Worm (Caenorhabditis elegans): ENCODE data around the gene ccf-1.

ccf-1 gene

ce11 chrIII:11931960-11932359 lies 11.9 kb upstream of the ccf-1 start:
- TF ChIP-seq unc-62 (GFP tag; optimal IDR thresholded peaks at IDR 0.05): no peak

- no peak for TF ChIP-seq unc-62 (GFP tag; optimal IDR thresholded peaks at IDR 0.05)
Observed at ce11 chrIII:11930899-11931298, 10.9 kb upstream of the ccf-1 start.

ce11 chrIII:11923586-11923985 lies 3.5 kb upstream of the ccf-1 start, which contains the start of gene nft-1:
TSS of gene nft-1 (plus strand) at chrIII:11923886.
- TF ChIP-seq unc-62 (GFP tag; optimal IDR thresholded peaks at IDR 0.05): no peak

ce11 chrIII:11921658-11922098 lies 1.6 kb upstream of the ccf-1 start, which contains the start of gene Y56A3A.22:
TSS of gene Y56A3A.22 (plus strand) at chrIII:11921692.
- TF ChIP-seq unc-62 (GFP tag; optimal IDR thresholded peaks at IDR 0.05): no peak

ce11 chrIII:11918247-11918769 lies 1.7 kb downstream of the ccf-1 start, which contains the start of gene znf-593:
TSS of gene znf-593 (minus strand) at chrIII:11918719.
- no peak for TF ChIP-seq unc-62 (GFP tag; optimal IDR thresholded peaks at IDR 0.05)

ce11 chrIII:11917525-11917924 lies 2.5 kb downstream of the ccf-1 start:
- no peak for TF ChIP-seq unc-62 (GFP tag; optimal IDR thresholded peaks at IDR 0.05)

ce11 chrIII:11917090-11917489 lies 2.9 kb downstream of the ccf-1 start:
- no peak for TF ChIP-seq unc-62 (GFP tag; optimal IDR thresholded peaks at IDR 0.05)

ce11 chrIII:11916260-11916659 lies 3.8 kb downstream of the ccf-1 start:
- no peak for TF ChIP-seq unc-62 (GFP tag; optimal IDR thresholded peaks at IDR 0.05)

- no peak for TF ChIP-seq unc-62 (GFP tag; optimal IDR thresholded peaks at IDR 0.05)
Observed at ce11 chrIII:11915666-11916065, 4.4 kb downstream of the ccf-1 start, which contains the start of the genes ndab-1 and npp-16. TSS of gene ndab-1 (minus strand) at chrIII:11915712. TSS of gene npp-16 (plus strand) at chrIII:11915928.

- no peak for TF ChIP-seq unc-62 (GFP tag; optimal IDR thresholded peaks at IDR 0.05)
Observed at ce11 chrIII:11914220-11914619, 5.8 kb downstream of the ccf-1 start, which contains the start of gene Y56A3A.16. TSS of gene Y56A3A.16 (minus strand) at chrIII:11914320.

- no peak for TF ChIP-seq unc-62 (GFP tag; optimal IDR thresholded peaks at IDR 0.05)
Observed at ce11 chrIII:11909778-11910177, 10.3 kb downstream of the ccf-1 start, which contains the start of gene faah-4. TSS of gene faah-4 (minus strand) at chrIII:11909878.

- TF ChIP-seq unc-62 (GFP tag; optimal IDR thresholded peaks at IDR 0.05): no peak
Observed at ce11 chrIII:11908660-11909059, 11.4 kb downstream of the ccf-1 start, which contains the start of gene fbxb-24. TSS of gene fbxb-24 (plus strand) at chrIII:11908960.

ce11 chrIII:11907177-11907576 lies 12.9 kb downstream of the ccf-1 start, which contains the start of gene sdz-33:
TSS of gene sdz-33 (plus strand) at chrIII:11907477.
- no peak for TF ChIP-seq unc-62 (GFP tag; optimal IDR thresholded peaks at IDR 0.05)

- TF ChIP-seq unc-62 (GFP tag; optimal IDR thresholded peaks at IDR 0.05): no peak
Observed at ce11 chrIII:11902782-11903181, 17.3 kb downstream of the ccf-1 start.

ce11 chrIII:11900022-11900421 lies 20.0 kb downstream of the ccf-1 start:
- TF ChIP-seq unc-62 (GFP tag; optimal IDR thresholded peaks at IDR 0.05): no peak

ce11 chrIII:11898169-11898568 lies 21.9 kb downstream of the ccf-1 start, which contains the start of gene tsen-2:
TSS of gene tsen-2 (minus strand) at chrIII:11898269.
- no peak for TF ChIP-seq unc-62 (GFP tag; optimal IDR thresholded peaks at IDR 0.05)

ce11 chrIII:11896652-11897051 lies 23.4 kb downstream of the ccf-1 start:
- TF ChIP-seq unc-62 (GFP tag; optimal IDR thresholded peaks at IDR 0.05): no peak

Measured in whole organism, dauer.